Worm (Caenorhabditis elegans) whole organism, young adult: ENCODE data around the gene Y82E9BR.6.

Experiments used
- F22D6.2 ChIP-seq: sonication (generic microtip); optimal IDR thresholded peaks from 2 replicates; lab custom pipeline; 2016; ENCODE audit warnings: mild to moderate bottlenecking, missing genetic modification characterization, missing compliant biosample characterization
- F23B12.7 ChIP-seq: sonication (generic microtip); optimal IDR thresholded peaks from 2 replicates; lab custom pipeline; 2017; ENCODE audit warnings: missing genetic modification characterization, mild to moderate bottlenecking, missing compliant biosample characterization, antibody characterized with exemption, moderate library complexity; ENCODE audit not compliant: insufficient read depth
- F37B4.10 ChIP-seq: fragments of 200-800 bp; sonication (Bioruptor generic); IDR thresholded peaks from 2 replicates; pipeline ENCODE4 v1.3.6; 2022; ENCODE audit warnings: missing genetic modification characterization, missing compliant biosample characterization
- ama-1 ChIP-seq, 3 experiments: fragments of 150-350 bp in 1 of 3; sonication (generic microtip) in 2 of 3; optimal IDR thresholded peaks; 2 replicates each; lab custom pipeline; 2014 to 2018; ENCODE audit warnings: missing biosample characterization in 2 of 3, missing genetic modification characterization in 2 of 3, missing genetic modification reagents in 2 of 3
- aptf-2 ChIP-seq: fragments of 200-800 bp; sonication (Bioruptor generic); conservative IDR thresholded peaks from 2 replicates; pipeline ENCODE4 v1.3.6; 2022; ENCODE audit warnings: missing genetic modification reagents, missing genetic modification characterization, missing compliant biosample characterization
- athp-1 ChIP-seq: sonication (generic microtip); optimal IDR thresholded peaks from 2 replicates; lab custom pipeline; 2017; ENCODE audit warnings: mild to moderate bottlenecking, missing genetic modification characterization, missing compliant biosample characterization
- bed-2 ChIP-seq: fragments of 200-800 bp; sonication (Bioruptor generic); IDR thresholded peaks from 2 replicates; pipeline ENCODE4 v1.3.6; 2022; ENCODE audit warnings: missing genetic modification reagents, missing genetic modification characterization, missing compliant biosample characterization
- cebp-2 ChIP-seq: fragments of 200-800 bp; sonication (Bioruptor generic); IDR thresholded peaks from 2 replicates; pipeline ENCODE4 v1.3.6; 2022; ENCODE audit warnings: missing genetic modification characterization, missing compliant biosample characterization
- ceh-91 ChIP-seq: fragments of 200-800 bp; sonication (Bioruptor generic); IDR thresholded peaks from 2 replicates; pipeline ENCODE4 v1.3.6; 2022; ENCODE audit warnings: missing genetic modification reagents, missing genetic modification characterization, missing compliant biosample characterization
- dox-1 ChIP-seq: fragments of 200-800 bp; sonication (Bioruptor generic); IDR thresholded peaks from 2 replicates; pipeline ENCODE4 v1.3.6; 2022; ENCODE audit warnings: missing genetic modification reagents, missing genetic modification characterization, missing compliant biosample characterization
- dpff-1 ChIP-seq: sonication (generic microtip); optimal IDR thresholded peaks from 2 replicates; lab custom pipeline; 2017; ENCODE audit warnings: mild to moderate bottlenecking, missing genetic modification characterization, missing compliant biosample characterization
- egl-18 ChIP-seq: fragments of 200-800 bp; sonication (Bioruptor generic); IDR thresholded peaks from 2 replicates; pipeline ENCODE4 v1.3.6; 2022; ENCODE audit warnings: missing genetic modification reagents, missing genetic modification characterization, missing compliant biosample characterization
- fkh-3 ChIP-seq: sonication (generic microtip); optimal IDR thresholded peaks from 2 replicates; lab custom pipeline; 2016; ENCODE audit warnings: mild to moderate bottlenecking, missing genetic modification characterization, missing compliant biosample characterization
- him-1 ChIP-seq: sonication (generic microtip); optimal IDR thresholded peaks from 2 replicates; lab custom pipeline; 2016; ENCODE audit warnings: missing genotype, missing genetic modification reagents, missing genetic modification characterization, missing compliant biosample characterization
- hlh-12 ChIP-seq: sonication (generic microtip); optimal IDR thresholded peaks from 2 replicates; lab custom pipeline; 2016; ENCODE audit warnings: missing genetic modification characterization, missing compliant biosample characterization
- hlh-26 ChIP-seq: fragments of 200-800 bp; sonication (Bioruptor generic); conservative IDR thresholded peaks from 2 replicates; pipeline ENCODE4 v1.3.6; 2022; ENCODE audit warnings: missing genetic modification reagents, missing genetic modification characterization, missing compliant biosample characterization
- hrde-1 ChIP-seq: sonication (generic microtip); optimal IDR thresholded peaks from 2 replicates; lab custom pipeline; 2016; ENCODE audit warnings: missing genetic modification characterization, mild to moderate bottlenecking, missing compliant biosample characterization, moderate library complexity, missing genotype, missing genetic modification reagents, borderline replicate concordance
- lag-1 ChIP-seq: fragments of 200-800 bp; sonication (Bioruptor generic); IDR thresholded peaks from 2 replicates; pipeline ENCODE4 v1.3.6; 2022; ENCODE audit warnings: missing genetic modification reagents, missing genetic modification characterization, missing compliant biosample characterization
- let-526 ChIP-seq: fragments of 200-800 bp; sonication (Bioruptor generic); IDR thresholded peaks from 2 replicates; pipeline ENCODE4 v1.3.6; 2022; ENCODE audit warnings: missing genetic modification reagents, missing genetic modification characterization, missing compliant biosample characterization
- let-607 ChIP-seq, 2 experiments: fragments of 200-800 bp in 1 of 2; sonication (Bioruptor generic) in 1 of 2; sonication (generic microtip) in 1 of 2; optimal IDR thresholded peaks; 2 replicates each; lab custom pipeline; 2016 to 2018; ENCODE audit warnings: mild to moderate bottlenecking in 2 of 2, missing compliant biosample characterization in 2 of 2, missing genetic modification characterization in 2 of 2, moderate library complexity in 2 of 2, missing genotype in 1 of 2
- lin-40 ChIP-seq: sonication (generic microtip); optimal IDR thresholded peaks from 2 replicates; lab custom pipeline; 2016; ENCODE audit warnings: missing genetic modification characterization, mild to moderate bottlenecking, missing compliant biosample characterization, missing genotype, missing genetic modification reagents
- mcd-1 ChIP-seq: fragments of 200-800 bp; sonication (Bioruptor generic); IDR thresholded peaks from 2 replicates; pipeline ENCODE4 v1.3.6; 2022; ENCODE audit warnings: missing genetic modification reagents, missing genetic modification characterization, missing compliant biosample characterization
- mel-28 ChIP-seq: sonication (generic microtip); optimal IDR thresholded peaks from 2 replicates; lab custom pipeline; 2016; ENCODE audit warnings: borderline replicate concordance, mild to moderate bottlenecking, missing genetic modification characterization, missing compliant biosample characterization
- nhr-179 ChIP-seq: sonication (generic microtip); optimal IDR thresholded peaks from 2 replicates; lab custom pipeline; 2016; ENCODE audit warnings: mild to moderate bottlenecking, missing genetic modification characterization, missing compliant biosample characterization
- nhr-27 ChIP-seq: fragments of 200-800 bp; sonication (Bioruptor generic); optimal IDR thresholded peaks from 2 replicates; lab custom pipeline; 2018; ENCODE audit warnings: mild to moderate bottlenecking, missing genetic modification characterization, moderate library complexity, missing compliant biosample characterization
- nhr-80 ChIP-seq: sonication (generic microtip); optimal IDR thresholded peaks from 2 replicates; lab custom pipeline; 2016; ENCODE audit warnings: missing genetic modification characterization, missing compliant biosample characterization
- nhr-90 ChIP-seq: sonication (generic microtip); optimal IDR thresholded peaks from 2 replicates; lab custom pipeline; 2016; ENCODE audit warnings: missing genotype, mild to moderate bottlenecking, missing genetic modification characterization, missing compliant biosample characterization
- pbrm-1 ChIP-seq: fragments of 200-800 bp; sonication (Bioruptor generic); IDR thresholded peaks from 2 replicates; pipeline ENCODE4 v1.3.6; 2022; ENCODE audit warnings: missing genetic modification reagents, missing genetic modification characterization, missing compliant biosample characterization
- snpc-1.3 ChIP-seq: sonication (generic microtip); optimal IDR thresholded peaks from 2 replicates; lab custom pipeline; 2017; ENCODE audit warnings: missing genetic modification characterization, mild to moderate bottlenecking, missing compliant biosample characterization, antibody characterized with exemption, moderate library complexity, missing genotype, missing genetic modification reagents; ENCODE audit not compliant: insufficient read depth
- somi-1 ChIP-seq: fragments of 200-800 bp; sonication (Bioruptor generic); optimal IDR thresholded peaks from 2 replicates; lab custom pipeline; 2018; ENCODE audit warnings: mild to moderate bottlenecking, missing genetic modification characterization, missing compliant biosample characterization
- unc-130 ChIP-seq: sonication (generic microtip); optimal IDR thresholded peaks from 2 replicates; lab custom pipeline; 2016; ENCODE audit warnings: missing genetic modification reagents, missing genetic modification characterization, missing compliant biosample characterization
- zim-3 ChIP-seq: sonication (generic microtip); optimal IDR thresholded peaks from 2 replicates; lab custom pipeline; 2017; ENCODE audit warnings: mild to moderate bottlenecking, missing genetic modification characterization, moderate library complexity, missing compliant biosample characterization
- ztf-18 ChIP-seq: sonication (generic microtip); optimal IDR thresholded peaks from 2 replicates; lab custom pipeline; 2016; ENCODE audit warnings: missing genotype, mild to moderate bottlenecking, missing genetic modification characterization, missing compliant biosample characterization
- ztf-28 ChIP-seq: fragments of 200-800 bp; sonication (Bioruptor generic); IDR thresholded peaks from 2 replicates; pipeline ENCODE4 v1.3.6; 2022; ENCODE audit warnings: missing genetic modification reagents, missing genetic modification characterization, missing compliant biosample characterization

Gene Y82E9BR.6

ce11 chrIII:1345694-1346093 lies 35.3 kb upstream of the Y82E9BR.6 start, which contains the start of gene Y82E9BL.6:
Gene Y82E9BL.6 (minus strand): TSS chrIII:1345794.
- TF ChIP-seq mcd-1 (GFP tag; lab: Robert Waterston, UW) (no peak), aptf-2 (GFP tag; lab: Robert Waterston, UW) (no peak)

DNA sequence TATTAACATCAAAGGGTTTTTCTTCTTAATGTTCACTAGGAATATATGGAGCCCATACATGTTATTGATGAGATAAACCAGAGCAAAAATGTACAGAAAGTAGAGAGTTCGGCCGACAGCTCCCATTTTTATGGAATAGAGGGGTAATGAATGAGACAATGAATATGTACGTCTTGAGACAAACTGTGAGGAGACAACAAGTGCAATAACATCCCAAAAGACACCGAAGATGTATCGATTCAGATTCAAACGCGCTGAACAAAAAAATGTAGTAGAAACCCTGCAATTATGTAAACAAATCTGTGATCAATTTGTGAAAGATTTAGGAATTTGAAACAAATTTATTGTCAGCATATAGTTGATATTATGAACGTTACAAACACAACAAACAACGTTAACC lies 34.0 kb upstream of the Y82E9BR.6 start:
- TF ChIP-seq athp-1 (tag; lab: Kevin White, UChicago) (no peak), egl-18 (GFP tag; lab: Robert Waterston, UW) (no peak), nhr-179 (tag; lab: Kevin White, UChicago) (no peak), ztf-28 (GFP tag; lab: Robert Waterston, UW) (no peak), F23B12.7 (tag; lab: Kevin White, UChicago) (no peak), F22D6.2 (tag; lab: Kevin White, UChicago) (no peak), him-1 (tag; lab: Kevin White, UChicago) (no peak), hlh-12 (tag; lab: Kevin White, UChicago) (no peak), ztf-18 (tag; lab: Kevin White, UChicago) (no peak), bed-2 (no peak), cebp-2 (GFP tag; lab: Robert Waterston, UW) (no peak), zim-3 (no peak), dox-1 (GFP tag; lab: Robert Waterston, UW) (no peak), somi-1 (no peak), hrde-1 (tag; lab: Kevin White, UChicago) (no peak), mel-28 (tag; lab: Kevin White, UChicago) (no peak)

DNA sequence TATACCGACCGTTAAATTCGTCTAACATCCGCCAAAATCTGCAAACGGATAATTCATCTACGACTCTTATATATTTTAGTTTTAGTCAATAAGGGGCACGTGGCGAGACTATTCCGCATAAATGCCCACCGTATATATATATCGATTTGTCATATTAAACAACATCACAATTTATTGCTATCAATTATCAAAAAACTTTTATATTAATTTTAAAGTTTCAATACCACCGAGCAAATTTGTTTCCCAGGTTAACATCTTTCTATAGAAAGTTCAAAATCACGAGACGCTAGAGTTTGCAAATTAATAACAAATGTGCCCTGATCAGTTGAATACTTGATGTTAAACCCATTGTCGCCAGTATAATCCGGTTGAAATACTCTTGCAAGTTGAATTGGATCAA lies 33.5 kb upstream of the Y82E9BR.6 start, which contains the start of gene Y82E9BL.5:
Gene Y82E9BL.5 (minus strand): TSS at position 101 of the 400 bp plus-strand sequence.
- TF ChIP-seq mcd-1 (GFP tag; lab: Robert Waterston, UW) (no peak), nhr-90 (no peak), lin-40 (no peak), dpff-1 (no peak), nhr-80 (tag; lab: Kevin White, UChicago) (no peak), F37B4.10 (no peak), fkh-3 (no peak), lag-1 (no peak), pbrm-1 (GFP tag; lab: Robert Waterston, UW) (no peak), nhr-27 (no peak), unc-130 (no peak), ceh-91 (no peak), snpc-1.3 (tag; lab: Kevin White, UChicago) (no peak), hlh-26 (GFP tag; lab: Robert Waterston, UW) (no peak), let-526 (GFP tag; lab: Robert Waterston, UW) (no peak), dox-1 (GFP tag; lab: Robert Waterston, UW) (no peak), ama-1 (optimal IDR thresholded peaks at IDR 0.05; lab: Kevin White, UChicago) (no peak), ama-1 (GFP tag; optimal IDR thresholded peaks at IDR 0.05; lab: Kevin White, UChicago) (no peak)

DNA sequence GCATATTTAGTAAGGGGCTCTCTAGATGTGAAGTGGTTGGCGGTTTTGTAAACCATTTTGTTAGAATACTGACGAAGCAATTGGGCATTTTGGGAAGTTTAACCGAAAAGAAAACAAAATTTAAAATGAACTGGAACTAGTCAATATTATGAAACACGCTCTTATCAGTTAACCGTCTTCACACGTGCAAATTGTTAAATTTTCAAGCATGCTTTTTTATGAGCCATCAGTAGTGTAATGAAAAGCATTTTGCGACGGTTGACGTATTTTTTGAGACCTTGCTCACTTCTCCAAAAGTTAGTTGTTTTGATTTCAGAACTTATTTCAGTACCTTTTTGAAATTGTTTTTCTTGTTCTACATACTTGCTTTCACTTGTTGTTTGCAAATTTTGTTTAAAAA lies 31.7 kb upstream of the Y82E9BR.6 start, which contains the start of gene fbxa-25:
Gene fbxa-25 (minus strand): TSS at position 138 of the 400 bp plus-strand sequence.
- peak; percentile 15 for TF ChIP-seq nhr-80 (tag; lab: Kevin White, UChicago)
- no peak for TF ChIP-seq let-607 (tag; optimal IDR thresholded peaks at IDR 0.05; lab: Kevin White, UChicago)
